Fruit fly (Drosophila melanogaster) whole organism, embryonic: Measurements from ENCODE around the gene soti.

Experiments used
- ATbp ChIP-seq: fragments of 200-800 bp; sonication (Bioruptor generic); optimal IDR thresholded peaks from 2 replicates; lab custom pipeline; 2017; ENCODE audit warnings: missing biosample characterization, mild to moderate bottlenecking, missing genetic modification characterization, missing genetic modification reagents
- Bdp1 ChIP-seq: fragments of 200-800 bp; sonication (Bioruptor generic); optimal IDR thresholded peaks from 3 replicates; lab custom pipeline; 2016; ENCODE audit warnings: missing biosample characterization, missing genetic modification characterization
- C15 ChIP-seq: fragments of 200-800 bp; sonication (Bioruptor generic); IDR thresholded peaks from 3 replicates; pipeline ENCODE4 v1.3.6; 2022; ENCODE audit warnings: missing biosample characterization, missing genetic modification characterization
- CG11398 ChIP-seq: fragments of 200-800 bp; sonication (Bioruptor generic); optimal IDR thresholded peaks from 2 replicates; lab custom pipeline; 2016; ENCODE audit warnings: missing biosample characterization, missing genetic modification characterization
- CG13775 ChIP-seq: fragments of 200-800 bp; sonication (Bioruptor generic); optimal IDR thresholded peaks from 3 replicates; lab custom pipeline; 2017; ENCODE audit warnings: missing biosample characterization, mild to moderate bottlenecking, missing genetic modification characterization
- CG14050 ChIP-seq: fragments of 200-800 bp; sonication (Bioruptor generic); IDR thresholded peaks from 3 replicates; pipeline ENCODE4 v1.3.6; 2022; ENCODE audit warnings: missing biosample characterization, missing genetic modification characterization
- CG15514 ChIP-seq: fragments of 200-800 bp; sonication (Bioruptor generic); optimal IDR thresholded peaks from 3 replicates; lab custom pipeline; 2017; ENCODE audit warnings: missing biosample characterization, missing genetic modification characterization, mild to moderate bottlenecking, moderate library complexity, missing genetic modification reagents
- CG1603 ChIP-seq: fragments of 200-800 bp; sonication (Bioruptor generic); optimal IDR thresholded peaks from 2 replicates; lab custom pipeline; 2019; ENCODE audit warnings: missing biosample characterization, mild to moderate bottlenecking, missing genetic modification characterization, moderate library complexity
- CG18011 ChIP-seq: fragments of 200-800 bp; sonication (Bioruptor generic); optimal IDR thresholded peaks from 2 replicates; lab custom pipeline; 2017; ENCODE audit warnings: missing biosample characterization, missing genetic modification characterization, mild to moderate bottlenecking, moderate library complexity, missing genotype
- CG2875 ChIP-seq: fragments of 200-800 bp; sonication (Bioruptor generic); optimal IDR thresholded peaks from 2 replicates; lab custom pipeline; 2017; ENCODE audit warnings: missing biosample characterization, mild to moderate bottlenecking, missing genetic modification characterization, missing genetic modification reagents
- CG31365 ChIP-seq: fragments of 200-800 bp; sonication (Bioruptor generic); optimal IDR thresholded peaks from 2 replicates; lab custom pipeline; 2018; ENCODE audit warnings: missing biosample characterization, mild to moderate bottlenecking, missing genetic modification characterization
- CG31441 ChIP-seq: fragments of 200-800 bp; sonication (Bioruptor generic); IDR thresholded peaks from 2 replicates; pipeline ENCODE4 v1.3.6; 2022; ENCODE audit warnings: missing biosample characterization, missing genetic modification characterization
- CG3281 ChIP-seq: fragments of 200-800 bp; sonication (Bioruptor generic); optimal IDR thresholded peaks from 3 replicates; lab custom pipeline; 2017; ENCODE audit warnings: missing biosample characterization, mild to moderate bottlenecking, missing genetic modification characterization
- CG33213 ChIP-seq: fragments of 200-800 bp; sonication (Bioruptor generic); optimal IDR thresholded peaks from 3 replicates; lab custom pipeline; 2016; ENCODE audit warnings: missing biosample characterization, missing genetic modification characterization
- CG3407 ChIP-seq: fragments of 200-800 bp; sonication (Bioruptor generic); optimal IDR thresholded peaks from 2 replicates; lab custom pipeline; 2018; ENCODE audit warnings: missing biosample characterization, mild to moderate bottlenecking, missing genetic modification characterization
- CG5180 ChIP-seq: fragments of 200-800 bp; sonication (Bioruptor generic); optimal IDR thresholded peaks from 3 replicates; lab custom pipeline; 2017; ENCODE audit warnings: missing biosample characterization, missing genetic modification characterization, mild to moderate bottlenecking, moderate library complexity, missing genetic modification reagents
- CG6254 ChIP-seq: fragments of 200-800 bp; sonication (Bioruptor generic); optimal IDR thresholded peaks from 3 replicates; lab custom pipeline; 2017; ENCODE audit warnings: mild to moderate bottlenecking, missing biosample characterization, missing genetic modification reagents, missing genetic modification characterization
- CG6765 ChIP-seq: fragments of 200-800 bp; sonication (Bioruptor generic); optimal IDR thresholded peaks from 3 replicates; lab custom pipeline; 2017; ENCODE audit warnings: missing biosample characterization, mild to moderate bottlenecking, missing genetic modification characterization
- CG6791 ChIP-seq: fragments of 200-800 bp; sonication (Bioruptor generic); IDR thresholded peaks from 3 replicates; pipeline ENCODE4 v1.3.6; 2022; ENCODE audit warnings: missing biosample characterization, missing genetic modification characterization; ENCODE audit not compliant: partially characterized antibody
- CG7271 ChIP-seq: fragments of 200-800 bp; sonication (Bioruptor generic); optimal IDR thresholded peaks from 2 replicates; lab custom pipeline; 2018; ENCODE audit warnings: missing biosample characterization, mild to moderate bottlenecking, missing genetic modification characterization, moderate library complexity
- CG9437 ChIP-seq: fragments of 200-800 bp; sonication (Bioruptor generic); optimal IDR thresholded peaks from 2 replicates; lab custom pipeline; 2018; ENCODE audit warnings: missing biosample characterization, mild to moderate bottlenecking, missing genetic modification characterization
- D19A ChIP-seq: fragments of 200-800 bp; optimal IDR thresholded peaks from 3 replicates; lab custom pipeline; 2019; ENCODE audit warnings: missing biosample characterization, mild to moderate bottlenecking, missing genetic modification characterization, moderate library complexity
- Dip3 ChIP-seq: fragments of 200-800 bp; sonication (Bioruptor generic); optimal IDR thresholded peaks from 3 replicates; lab custom pipeline; 2016; ENCODE audit warnings: missing biosample characterization, missing genetic modification characterization
- Doc2 ChIP-seq: fragments of 200-800 bp; sonication (Bioruptor generic); IDR thresholded peaks from 2 replicates; pipeline ENCODE4 v1.3.6; 2022; ENCODE audit warnings: missing biosample characterization, missing genetic modification characterization
- E2f2 ChIP-seq: fragments of 200-800 bp; sonication (Bioruptor generic); IDR thresholded peaks from 2 replicates; pipeline ENCODE4 v1.3.6; 2022; ENCODE audit warnings: missing biosample characterization, missing genetic modification characterization
- HLH54F ChIP-seq: fragments of 200-800 bp; sonication (Bioruptor generic); optimal IDR thresholded peaks from 3 replicates; lab custom pipeline; 2016; ENCODE audit warnings: missing biosample characterization, missing genetic modification characterization
- MESR4 ChIP-seq: fragments of 200-800 bp; sonication (Bioruptor generic); optimal IDR thresholded peaks from 2 replicates; lab custom pipeline; 2018; ENCODE audit warnings: missing biosample characterization, mild to moderate bottlenecking, missing genetic modification characterization, moderate library complexity
- MTF-1 ChIP-seq: fragments of 200-800 bp; sonication (Bioruptor generic); optimal IDR thresholded peaks from 2 replicates; lab custom pipeline; 2018; ENCODE audit warnings: missing biosample characterization, mild to moderate bottlenecking, missing genetic modification characterization, borderline replicate concordance
- NC2α ChIP-seq: fragments of 200-800 bp; sonication (Bioruptor generic); optimal IDR thresholded peaks from 2 replicates; lab custom pipeline; 2016; ENCODE audit warnings: missing biosample characterization, missing genetic modification characterization
- NK7.1 ChIP-seq: fragments of 200-800 bp; sonication (Bioruptor generic); optimal IDR thresholded peaks from 3 replicates; lab custom pipeline; 2016; ENCODE audit warnings: missing biosample characterization, missing genetic modification characterization
- Oaz ChIP-seq: fragments of 200-800 bp; sonication (Bioruptor generic); IDR thresholded peaks from 2 replicates; pipeline ENCODE4 v1.3.6; 2022; ENCODE audit warnings: missing biosample characterization, missing genetic modification characterization
- PHDP ChIP-seq: fragments of 200-800 bp; sonication (Bioruptor generic); optimal IDR thresholded peaks from 3 replicates; lab custom pipeline; 2018; ENCODE audit warnings: missing biosample characterization, mild to moderate bottlenecking, missing genetic modification characterization, moderate library complexity
- Pdp1 ChIP-seq, 2 experiments: fragments of 200-800 bp; sonication (Bioruptor generic); optimal IDR thresholded peaks; 3 replicates each; lab custom pipeline; 2016; ENCODE audit warnings: missing biosample characterization in 2 of 2, missing genetic modification characterization in 2 of 2, mild to moderate bottlenecking in 1 of 2, moderate library complexity in 1 of 2
- Ravus ChIP-seq: fragments of 200-800 bp; sonication (Bioruptor generic); IDR thresholded peaks from 2 replicates; pipeline ENCODE4 v1.3.6; 2022; ENCODE audit warnings: missing biosample characterization, missing genetic modification characterization
- Sin3A ChIP-seq: fragments of >200 bp; optimal IDR thresholded peaks from 2 replicates; lab custom pipeline; 2018
- abd-A ChIP-seq: fragments of 200-800 bp; sonication (Bioruptor generic); optimal IDR thresholded peaks from 3 replicates; lab custom pipeline; 2019; ENCODE audit warnings: missing biosample characterization, mild to moderate bottlenecking, missing genetic modification characterization, moderate library complexity
- fd64A ChIP-seq: fragments of 200-800 bp; sonication (Bioruptor generic); optimal IDR thresholded peaks from 3 replicates; lab custom pipeline; 2018; ENCODE audit warnings: missing biosample characterization, mild to moderate bottlenecking, missing genetic modification characterization
- fru ChIP-seq: fragments of >200 bp; optimal IDR thresholded peaks from 2 replicates; lab custom pipeline; 2017
- ind ChIP-seq: fragments of 200-800 bp; sonication (Bioruptor generic); optimal IDR thresholded peaks from 3 replicates; lab custom pipeline; 2016; ENCODE audit warnings: missing biosample characterization, missing genetic modification characterization
- jumu ChIP-seq: fragments of 200-800 bp; sonication (Bioruptor generic); optimal IDR thresholded peaks from 3 replicates; lab custom pipeline; 2016; ENCODE audit warnings: missing biosample characterization, missing genetic modification characterization
- knrl ChIP-seq: fragments of 200-800 bp; sonication (Bioruptor generic); IDR thresholded peaks from 3 replicates; pipeline ENCODE4 v1.3.6; 2022; ENCODE audit warnings: missing biosample characterization, missing genetic modification characterization; ENCODE audit not compliant: partially characterized antibody
- ranshi ChIP-seq: fragments of 200-800 bp; sonication (Bioruptor generic); IDR thresholded peaks from 2 replicates; pipeline ENCODE4 v1.3.6; 2022; ENCODE audit warnings: missing biosample characterization, missing genetic modification characterization
- run ChIP-seq: fragments of 200-800 bp; sonication (Bioruptor generic); optimal IDR thresholded peaks from 3 replicates; lab custom pipeline; 2018; ENCODE audit warnings: missing biosample characterization, mild to moderate bottlenecking, missing genetic modification characterization
- sr ChIP-seq: fragments of 200-800 bp; sonication (Bioruptor generic); IDR thresholded peaks from 3 replicates; pipeline ENCODE4 v1.3.6; 2022; ENCODE audit warnings: missing biosample characterization, missing genetic modification characterization
- tll ChIP-seq, 2 experiments: fragments of 200-800 bp in 1 of 2; fragments of >200 bp in 1 of 2; sonication (Bioruptor generic) in 1 of 2; optimal IDR thresholded peaks; 2 replicates each; lab custom pipeline; 2017 to 2019; ENCODE audit warnings: missing biosample characterization in 2 of 2, missing genetic modification characterization in 2 of 2, mild to moderate bottlenecking in 1 of 2, moderate library complexity in 1 of 2
- toy ChIP-seq: fragments of 200-800 bp; sonication (Bioruptor generic); IDR thresholded peaks from 2 replicates; pipeline ENCODE4 v1.3.6; 2022; ENCODE audit warnings: missing biosample characterization, missing genetic modification characterization
- tup ChIP-seq: fragments of 200-800 bp; sonication (Bioruptor generic); optimal IDR thresholded peaks from 2 replicates; lab custom pipeline; 2016; ENCODE audit warnings: missing biosample characterization, mild to moderate bottlenecking, missing genetic modification characterization, moderate library complexity
- wdn ChIP-seq: fragments of 200-800 bp; sonication (Bioruptor generic); IDR thresholded peaks from 2 replicates; pipeline ENCODE4 v1.3.6; 2022; ENCODE audit warnings: missing biosample characterization, missing genetic modification characterization
- wor ChIP-seq: fragments of 200-800 bp; sonication (Bioruptor generic); IDR thresholded peaks from 2 replicates; pipeline ENCODE4 v1.3.6; 2022; ENCODE audit warnings: missing biosample characterization, missing genetic modification characterization
- yki ChIP-seq: fragments of >200 bp; optimal IDR thresholded peaks from 3 replicates; lab custom pipeline; 2018
- zfh2 ChIP-seq: fragments of 200-800 bp; sonication (Bioruptor generic); optimal IDR thresholded peaks from 2 replicates; lab custom pipeline; 2016; ENCODE audit warnings: missing biosample characterization, missing genetic modification characterization

Gene soti

dm6 chr3R:14391281-14391680, 9.8 kb upstream of the soti start (continued):
- TF ChIP-seq NK7.1 = peak; percentile 82
- peak; percentile 8 for TF ChIP-seq CG11398 (GFP tag; lab: Kevin White, UChicago)
- peak; percentile 58 for TF ChIP-seq HLH54F
- TF ChIP-seq jumu (GFP tag; lab: Kevin White, UChicago) = peak; percentile 77
- peak; percentile 69 for TF ChIP-seq CG3281 (GFP tag; lab: Kevin White, UChicago)
- TF ChIP-seq toy (GFP tag; lab: Robert Waterston, UW) = no peak
- no peak for TF ChIP-seq CG18011
- peak; percentile 23 for TF ChIP-seq zfh2 (GFP tag; lab: Kevin White, UChicago)
- no peak for TF ChIP-seq MESR4
- peak; percentile 28 for TF ChIP-seq Dip3 (GFP tag; lab: Kevin White, UChicago)
- peak; percentile 73 for TF ChIP-seq ATbp
- TF ChIP-seq ranshi = peak; percentile 85
- TF ChIP-seq CG6254 (GFP tag; lab: Kevin White, UChicago) = peak; percentile 25
- peak; percentile 47 for TF ChIP-seq CG7271 (tag; lab: Kevin White, UChicago)
- no peak for TF ChIP-seq yki
- TF ChIP-seq CG13775 (GFP tag; lab: Kevin White, UChicago) = peak; percentile 38
- TF ChIP-seq MTF-1 (GFP tag; lab: Kevin White, UChicago) = peak; percentile 90
- TF ChIP-seq CG9437 (GFP tag; lab: Kevin White, UChicago) = no peak
- TF ChIP-seq wdn (GFP tag; lab: Robert Waterston, UW) = peak; percentile 56; the same call in 1 of the 2 replicates
- TF ChIP-seq fru (lab: Kevin White, UChicago) = no peak
- TF ChIP-seq NC2α (GFP tag; lab: Kevin White, UChicago) = peak; percentile 45
- peak; percentile 46 for TF ChIP-seq CG3407 (GFP tag; lab: Kevin White, UChicago)
- TF ChIP-seq CG1603 (tag; lab: Kevin White, UChicago) = peak; percentile 78
- TF ChIP-seq C15 (GFP tag; lab: Robert Waterston, UW) = peak; percentile 72; the same call in 2 of the 3 replicates
- TF ChIP-seq CG6765 (GFP tag; lab: Kevin White, UChicago) = peak; percentile 76
- peak; percentile 52 for TF ChIP-seq CG5180 (GFP tag; lab: Kevin White, UChicago)
- peak; percentile 57; the same call in 1 of the 2 replicates for TF ChIP-seq Doc2
- peak; percentile 70 for TF ChIP-seq CG2875 (GFP tag; lab: Kevin White, UChicago)
- peak; percentile 69 for TF ChIP-seq D19A (tag; lab: Kevin White, UChicago)
- TF ChIP-seq abd-A (tag; lab: Kevin White, UChicago) = no peak
- TF ChIP-seq run (tag; lab: Kevin White, UChicago) = no peak
- peak; percentile 58 for TF ChIP-seq PHDP
- TF ChIP-seq wor (GFP tag; lab: Robert Waterston, UW) = peak; percentile 73
- peak; percentile 73 for TF ChIP-seq sr (GFP tag; lab: Robert Waterston, UW)
- peak; percentile 96 for TF ChIP-seq CG33213 (GFP tag; lab: Kevin White, UChicago)
- TF ChIP-seq E2f2 (GFP tag; lab: Robert Waterston, UW) = peak; percentile 60
- TF ChIP-seq Pdp1 (GFP tag; optimal IDR thresholded peaks at IDR 0.05; lab: Kevin White, UChicago) = peak; percentile 89 to 91
- TF ChIP-seq Ravus (GFP tag; lab: Robert Waterston, UW) = peak; percentile 57
- TF ChIP-seq fd64A = peak; percentile 41
- peak; percentile 41; the same call in 1 of the 3 replicates for TF ChIP-seq knrl (GFP tag; lab: Robert Waterston, UW)
- no peak for TF ChIP-seq Sin3A (lab: Kevin White, UChicago)
- peak; percentile 76 for TF ChIP-seq Oaz (GFP tag; lab: Robert Waterston, UW)
- TF ChIP-seq CG6791 (GFP tag; lab: Robert Waterston, UW) = no peak
- TF ChIP-seq Bdp1 (GFP tag; lab: Kevin White, UChicago) = peak; percentile 18
- no peak for TF ChIP-seq tup
- peak; percentile 64 for TF ChIP-seq CG15514 (GFP tag; lab: Kevin White, UChicago)
- peak; percentile 66 for TF ChIP-seq CG31365
- no peak for TF ChIP-seq tll (GFP tag; optimal IDR thresholded peaks at IDR 0.05; lab: Kevin White, UChicago)
- TF ChIP-seq CG14050 (GFP tag; lab: Robert Waterston, UW) = peak; percentile 72
- peak; percentile 93 for TF ChIP-seq ind (GFP tag; lab: Kevin White, UChicago)
- TF ChIP-seq CG31441 = peak; percentile 65
